Worm (Caenorhabditis elegans) whole organism, L4/young adult: ENCODE measurements around the gene T07A5.7.

Experiments used
- W03F9.2 ChIP-seq: fragments of 150-350 bp; optimal IDR thresholded peaks from 2 replicates; lab custom pipeline; 2014; ENCODE audit warnings: missing biosample characterization, missing genetic modification characterization
- dao-5 ChIP-seq: sonication (generic microtip); optimal IDR thresholded peaks from 2 replicates; lab custom pipeline; 2016; ENCODE audit warnings: missing genotype, missing genetic modification characterization, moderate library complexity, missing compliant biosample characterization
- him-1 ChIP-seq: sonication (generic microtip); optimal IDR thresholded peaks from 2 replicates; lab custom pipeline; 2016; ENCODE audit warnings: missing genotype, missing genetic modification reagents, missing genetic modification characterization, missing compliant biosample characterization

DNA sequence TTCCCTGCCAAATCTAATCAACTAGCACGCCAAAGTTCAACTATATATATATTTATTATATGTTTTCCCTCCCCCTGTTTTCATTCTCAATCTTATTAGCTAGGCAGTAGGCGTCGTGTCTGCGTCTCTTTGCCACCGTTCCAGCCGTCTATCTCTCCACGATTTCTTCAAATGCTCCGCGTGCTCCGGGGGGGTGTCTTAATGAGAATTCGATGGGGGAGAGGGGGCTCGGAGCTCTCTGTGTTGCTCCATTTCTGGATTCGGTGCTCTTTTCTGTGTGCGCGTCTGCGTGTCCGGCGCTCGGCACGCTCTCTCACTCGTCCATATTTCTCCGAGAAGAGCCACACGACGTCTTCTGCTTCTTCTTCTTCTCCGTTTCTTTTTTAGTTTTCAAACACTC lies 26.7 kb downstream of the T07A5.7 start:
- TF ChIP-seq him-1 (tag; lab: Kevin White, UChicago) (peak; percentile 78), W03F9.2 (tag; lab: Kevin White, UChicago) (no peak), dao-5 (no peak)
